Worm (Caenorhabditis elegans): ENCODE results near the gene ttr-48.

ce11 chrX:3887595-3887994 is 45.3 kb upstream of the ttr-48 start:
- no peak for TF ChIP-seq mel-28 (tag; optimal IDR thresholded peaks at IDR 0.05; ENCODE audit: borderline replicate concordance)
- no peak for TF ChIP-seq pha-4 (tag; optimal IDR thresholded peaks at IDR 0.05)
- no peak for TF ChIP-seq K12H6.12 (tag; optimal IDR thresholded peaks at IDR 0.05)
- TF ChIP-seq mes-4 (tag; optimal IDR thresholded peaks at IDR 0.05), result no peak
- no peak for TF ChIP-seq ets-4 (GFP tag; optimal IDR thresholded peaks at IDR 0.05)
- no peak for TF ChIP-seq ceh-58 (GFP tag; IDR thresholded peaks at IDR 0.05)
- no peak for TF ChIP-seq B0019.2 (GFP tag; conservative IDR thresholded peaks at IDR 0.05)
- no peak for TF ChIP-seq nfya-1 (tag; optimal IDR thresholded peaks at IDR 0.05; ENCODE audit: borderline replicate concordance, insufficient read depth)
- no peak for TF ChIP-seq snpc-1.1 (tag; optimal IDR thresholded peaks at IDR 0.05; ENCODE audit: insufficient read depth)
- TF ChIP-seq chd-7 (tag; optimal IDR thresholded peaks at IDR 0.05), result no peak
- no peak for TF ChIP-seq Y53G8AR.9 (GFP tag; conservative IDR thresholded peaks at IDR 0.05)
- no peak for TF ChIP-seq hmg-20 (GFP tag; IDR thresholded peaks at IDR 0.05)
- no peak for TF ChIP-seq fkh-3 (tag; optimal IDR thresholded peaks at IDR 0.05)
- TF ChIP-seq unc-130 (GFP tag; optimal IDR thresholded peaks at IDR 0.05), result no peak
